Fruit fly (Drosophila melanogaster) whole organism, prepupa: ENCODE data around the gene Eig71Ei.

ENCODE experiments used
- Blimp-1 ChIP-seq: fragments of 200-800 bp; sonication (Bioruptor generic); optimal IDR thresholded peaks from 3 replicates; lab custom pipeline; 2017; ENCODE audit warnings: missing biosample characterization, missing genetic modification characterization, mild to moderate bottlenecking, moderate library complexity, missing genetic modification reagents
- CG11294 ChIP-seq: fragments of 200-800 bp; sonication (Bioruptor generic); IDR thresholded peaks from 2 replicates; pipeline ENCODE4 v1.3.6; 2022; ENCODE audit warnings: missing biosample characterization, missing genetic modification characterization
- CG3032 ChIP-seq: fragments of 200-800 bp; optimal IDR thresholded peaks from 2 replicates; lab custom pipeline; 2019; ENCODE audit warnings: missing biosample characterization, mild to moderate bottlenecking, missing genetic modification characterization, moderate library complexity
- CG34406 ChIP-seq: fragments of 200-800 bp; sonication (Bioruptor generic); optimal IDR thresholded peaks from 3 replicates; lab custom pipeline; 2016; ENCODE audit warnings: missing biosample characterization, missing genetic modification characterization
- CG6276 ChIP-seq: fragments of 200-800 bp; sonication (Bioruptor generic); optimal IDR thresholded peaks from 2 replicates; lab custom pipeline; 2017; ENCODE audit warnings: missing biosample characterization, mild to moderate bottlenecking, missing genetic modification characterization
- Eip93F ChIP-seq: fragments of 200-800 bp; sonication (Bioruptor generic); optimal IDR thresholded peaks from 2 replicates; lab custom pipeline; 2016; ENCODE audit warnings: missing biosample characterization, mild to moderate bottlenecking, missing genetic modification characterization
- Hr39 ChIP-seq: fragments of 200-800 bp; sonication (Bioruptor generic); optimal IDR thresholded peaks from 2 replicates; lab custom pipeline; 2016; ENCODE audit warnings: missing biosample characterization, missing genetic modification characterization
- Hr4 ChIP-seq: fragments of 200-800 bp; sonication (Bioruptor generic); optimal IDR thresholded peaks from 3 replicates; lab custom pipeline; 2016; ENCODE audit warnings: missing biosample characterization, missing genetic modification characterization
- Sox102F ChIP-seq: fragments of 200-800 bp; sonication (Bioruptor generic); optimal IDR thresholded peaks from 2 replicates; lab custom pipeline; 2016; ENCODE audit warnings: missing biosample characterization, mild to moderate bottlenecking, missing genetic modification characterization
- Sox15 ChIP-seq: fragments of 200-800 bp; sonication (Bioruptor generic); optimal IDR thresholded peaks from 3 replicates; lab custom pipeline; 2016; ENCODE audit warnings: missing biosample characterization, missing genetic modification characterization
- esn ChIP-seq: fragments of 200-800 bp; sonication (Bioruptor generic); optimal IDR thresholded peaks from 2 replicates; lab custom pipeline; 2016; ENCODE audit warnings: missing biosample characterization, mild to moderate bottlenecking, missing genetic modification characterization, moderate library complexity
- topi ChIP-seq: fragments of 200-800 bp; sonication (Bioruptor generic); optimal IDR thresholded peaks from 3 replicates; lab custom pipeline; 2016; ENCODE audit warnings: missing biosample characterization, missing genetic modification characterization

- no peak for TF ChIP-seq CG6276
- TF ChIP-seq CG34406 = no peak
- TF ChIP-seq Sox15 (GFP tag; lab: Kevin White, UChicago) = no peak
- TF ChIP-seq topi (GFP tag; lab: Kevin White, UChicago) = no peak
- no peak for TF ChIP-seq esn (GFP tag; lab: Kevin White, UChicago)
- TF ChIP-seq Eip93F = no peak
- TF ChIP-seq Sox102F = no peak
- no peak for TF ChIP-seq CG11294 (GFP tag; lab: Robert Waterston, UW)
- TF ChIP-seq Hr4 (GFP tag; lab: Kevin White, UChicago) = no peak
- no peak for TF ChIP-seq CG3032 (tag; lab: Kevin White, UChicago)
- no peak for TF ChIP-seq Hr39 (GFP tag; lab: Kevin White, UChicago)
- TF ChIP-seq Blimp-1 (GFP tag; lab: Kevin White, UChicago) = no peak
Measured at dm6 chr3L:15610109-15610508, 49.4 kb upstream of the Eig71Ei start, which contains the start of gene CG7650.
